Worm (Caenorhabditis elegans) whole organism, L4 larva: ENCODE results near the gene K07F5.6.

Source experiments
- R02D3.7 ChIP-seq: fragments of 150-350 bp; sonication (generic microtip); optimal IDR thresholded peaks from 3 replicates; lab custom pipeline; 2014; ENCODE audit warnings: missing biosample characterization, missing genetic modification characterization
- aly-2 ChIP-seq: sonication (generic microtip); optimal IDR thresholded peaks from 2 replicates; lab custom pipeline; 2018; ENCODE audit warnings: missing biosample characterization, missing genetic modification characterization
- dmd-9 ChIP-seq: fragments of 200-800 bp; sonication (Bioruptor generic); IDR thresholded peaks from 2 replicates; pipeline ENCODE4 v1.3.6; 2022; ENCODE audit warnings: missing genetic modification reagents, missing genetic modification characterization, missing compliant biosample characterization
- egl-27 ChIP-seq: sonication (generic microtip); optimal IDR thresholded peaks from 3 replicates; lab custom pipeline; 2017; ENCODE audit warnings: missing biosample characterization, missing genetic modification reagents, missing genetic modification characterization
- pqm-1 ChIP-seq: sonication (generic microtip); optimal IDR thresholded peaks from 2 replicates; lab custom pipeline; 2017; ENCODE audit warnings: missing biosample characterization, missing genetic modification characterization
- unc-39 ChIP-seq: sonication (generic microtip); optimal IDR thresholded peaks from 2 replicates; lab custom pipeline; 2017; ENCODE audit warnings: missing biosample characterization, missing genetic modification characterization
- unc-62 ChIP-seq, 3 experiments: fragments of 150-350 bp in 1 of 3; sonication (generic microtip); optimal IDR thresholded peaks in 2 of 3; peaks in 1 of 3; 1 replicate in 1 of 3; 2 replicates in 2 of 3; lab custom pipeline; 2014 to 2017; ENCODE audit warnings: missing biosample characterization in 3 of 3, missing genetic modification characterization in 3 of 3, missing genetic modification reagents in 3 of 3, missing genotype in 1 of 3
- zag-1 ChIP-seq: fragments of 150-350 bp; optimal IDR thresholded peaks from 2 replicates; lab custom pipeline; 2014; ENCODE audit warnings: missing biosample characterization, missing genetic modification characterization
- zfp-3 ChIP-seq: fragments of 200-800 bp; sonication (Bioruptor generic); conservative IDR thresholded peaks from 2 replicates; pipeline ENCODE4 v1.3.6; 2022; ENCODE audit warnings: missing genetic modification reagents, missing genetic modification characterization, missing compliant biosample characterization
- ztf-7 ChIP-seq: fragments of 150-350 bp; optimal IDR thresholded peaks from 2 replicates; lab custom pipeline; 2014; ENCODE audit warnings: missing biosample characterization, missing genetic modification characterization

- TF ChIP-seq zag-1 (tag; lab: Kevin White, UChicago), result no peak
- TF ChIP-seq zfp-3, result 0 out of 2 replicates have a peak, but pooled peaks have one; percentile 33
- no peak for TF ChIP-seq aly-2
- peak; percentile 98 for TF ChIP-seq pqm-1 (tag; lab: Kevin White, UChicago)
- TF ChIP-seq R02D3.7 (tag; lab: Kevin White, UChicago), result no peak
- TF ChIP-seq egl-27 (tag; lab: Kevin White, UChicago), result no peak
- no peak for TF ChIP-seq dmd-9
- no peak for TF ChIP-seq unc-39 (tag; lab: Kevin White, UChicago)
- peak; percentile 18 to 66 for TF ChIP-seq unc-62 (GFP tag; optimal IDR thresholded peaks at IDR 0.05 in 1 of 2; lab: Kevin White, UChicago)
- TF ChIP-seq unc-62 (tag; optimal IDR thresholded peaks at IDR 0.05; lab: Kevin White, UChicago), result no peak
- TF ChIP-seq ztf-7, result no peak
Measured at ce11 chrIV:9801418-9801817, 45.1 kb downstream of the K07F5.6 start.
